Worm (Caenorhabditis elegans) whole organism, midembryonic: ENCODE results near the gene ubc-26.

Experiments used
- cog-1 ChIP-seq: sonication (generic microtip); optimal IDR thresholded peaks from 2 replicates; lab custom pipeline; 2016; ENCODE audit warnings: missing genetic modification characterization, missing compliant biosample characterization
- flt-1 ChIP-seq: fragments of 200-800 bp; sonication (Bioruptor generic); IDR thresholded peaks from 2 replicates; pipeline ENCODE4 v1.3.6; 2022; ENCODE audit warnings: missing genetic modification characterization, missing compliant biosample characterization
- klf-2 ChIP-seq: fragments of 200-800 bp; sonication (Bioruptor generic); conservative IDR thresholded peaks from 2 replicates; pipeline ENCODE4 v1.3.6; 2022; ENCODE audit warnings: missing genetic modification reagents, missing genetic modification characterization, missing compliant biosample characterization
- ztf-23 ChIP-seq: fragments of 200-800 bp; sonication (Bioruptor generic); IDR thresholded peaks from 2 replicates; pipeline ENCODE4 v1.3.6; 2022; ENCODE audit warnings: missing genetic modification reagents, missing genetic modification characterization, missing compliant biosample characterization
- ztf-29 ChIP-seq: fragments of 200-800 bp; sonication (Bioruptor generic); IDR thresholded peaks from 2 replicates; pipeline ENCODE4 v1.3.6; 2022; ENCODE audit warnings: missing genetic modification reagents, missing genetic modification characterization, missing compliant biosample characterization

ce11 chrII:2865355-2865754 lies 34.8 kb downstream of the ubc-26 start:
- TF ChIP-seq klf-2 (no peak), ztf-29 (GFP tag; lab: Robert Waterston, UW) (no peak), ztf-23 (GFP tag; lab: Robert Waterston, UW) (no peak), flt-1 (no peak), cog-1 (tag; lab: Kevin White, UChicago) (no peak)
